Worm (Caenorhabditis elegans) whole organism, L4 larva: ENCODE measurements around the gene srt-16.

Source experiments
- madf-9 ChIP-seq: fragments of 200-800 bp; sonication (Bioruptor generic); conservative IDR thresholded peaks from 2 replicates; pipeline ENCODE4 v1.3.6; 2022; ENCODE audit warnings: missing genetic modification reagents, missing genetic modification characterization, missing compliant biosample characterization
- zip-11 ChIP-seq: fragments of 200-800 bp; sonication (Bioruptor generic); IDR thresholded peaks from 2 replicates; pipeline ENCODE4 v1.3.6; 2022; ENCODE audit warnings: missing genetic modification characterization, missing compliant biosample characterization

- TF ChIP-seq madf-9 (GFP tag; lab: Robert Waterston, UW) = no peak
- TF ChIP-seq zip-11 (GFP tag; lab: Robert Waterston, UW) = no peak
These were observed 49.4 kb upstream of the srt-16 start, which contains the start of gene Y73C8C.8 for ce11 chrV:3113751-3114150.
